Worm (Caenorhabditis elegans) whole organism, late embryonic: ENCODE data around the gene B0222.5.

Experiments used
- Y22D7AL.16 ChIP-seq: sonication (generic microtip); optimal IDR thresholded peaks from 2 replicates; lab custom pipeline; 2016; ENCODE audit warnings: missing genetic modification characterization, missing compliant biosample characterization
- ama-1 ChIP-seq: fragments of 150-350 bp; optimal IDR thresholded peaks from 2 replicates; lab custom pipeline; 2014
- ceh-48 ChIP-seq: sonication (generic microtip); optimal IDR thresholded peaks from 2 replicates; lab custom pipeline; 2016; ENCODE audit warnings: missing genetic modification characterization, inconsistent platforms, missing compliant biosample characterization
- ceh-6 ChIP-seq: fragments of 200-800 bp; sonication (Bioruptor generic); optimal IDR thresholded peaks from 2 replicates; lab custom pipeline; 2018; ENCODE audit warnings: mild to moderate bottlenecking, missing genetic modification characterization, missing compliant biosample characterization
- ceh-9 ChIP-seq: sonication (generic microtip); optimal IDR thresholded peaks from 2 replicates; lab custom pipeline; 2016; ENCODE audit warnings: mild to moderate bottlenecking, missing genetic modification characterization, inconsistent platforms, missing compliant biosample characterization
- elt-2 ChIP-seq: sonication (generic microtip); optimal IDR thresholded peaks from 2 replicates; lab custom pipeline; 2016; ENCODE audit warnings: missing genetic modification reagents, missing genetic modification characterization, missing compliant biosample characterization
- fkh-10 ChIP-seq: fragments of 150-350 bp; optimal IDR thresholded peaks from 2 replicates; lab custom pipeline; 2014; ENCODE audit warnings: missing biosample characterization, missing genetic modification reagents, missing genetic modification characterization
- hlh-8 ChIP-seq: sonication (generic microtip); optimal IDR thresholded peaks from 2 replicates; lab custom pipeline; 2016; ENCODE audit warnings: missing genotype, missing genetic modification characterization, missing compliant biosample characterization
- nfya-1 ChIP-seq: sonication (generic microtip); optimal IDR thresholded peaks from 2 replicates; lab custom pipeline; 2017; ENCODE audit warnings: missing genetic modification characterization, mild to moderate bottlenecking, missing compliant biosample characterization, antibody characterized with exemption, moderate library complexity
- nhr-11 ChIP-seq: fragments of 150-350 bp; optimal IDR thresholded peaks from 2 replicates; lab custom pipeline; 2014; ENCODE audit warnings: missing biosample characterization, missing genetic modification characterization
- nhr-232 ChIP-seq: sonication (generic microtip); optimal IDR thresholded peaks from 2 replicates; lab custom pipeline; 2016; ENCODE audit warnings: missing genetic modification characterization, missing compliant biosample characterization
- pag-3 ChIP-seq: sonication (generic microtip); optimal IDR thresholded peaks from 2 replicates; lab custom pipeline; 2016; ENCODE audit warnings: missing compliant biosample characterization, missing genetic modification characterization, borderline replicate concordance
- sox-4 ChIP-seq: sonication (generic microtip); optimal IDR thresholded peaks from 2 replicates; lab custom pipeline; 2017; ENCODE audit warnings: mild to moderate bottlenecking, missing genetic modification characterization, inconsistent platforms, missing compliant biosample characterization
- unc-86 ChIP-seq: sonication (generic microtip); optimal IDR thresholded peaks from 2 replicates; lab custom pipeline; 2016; ENCODE audit warnings: missing genetic modification characterization, missing compliant biosample characterization

DNA sequence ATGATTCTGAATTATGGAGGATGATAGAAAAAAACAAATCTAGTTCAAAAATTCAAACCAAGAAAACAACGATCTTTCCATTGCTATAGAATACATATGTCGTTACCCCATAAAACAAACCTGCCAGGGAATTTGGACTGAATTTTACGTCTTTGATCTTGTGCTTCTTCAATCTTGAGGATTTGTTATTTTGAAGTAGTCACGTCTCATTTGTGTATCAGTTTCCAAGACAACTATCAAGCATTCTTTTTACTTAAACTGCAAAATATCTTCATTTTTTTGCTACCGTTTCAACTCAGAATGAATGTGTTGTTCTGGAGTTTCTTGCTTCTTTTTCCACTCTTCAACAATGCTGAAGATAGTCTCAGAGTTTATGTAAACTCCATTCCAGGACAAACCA lies 23.9 kb downstream of the B0222.5 start, which contains the start of gene F21C10.19:
- TF ChIP-seq fkh-10 (GFP tag; lab: Kevin White, UChicago) (no peak), nhr-11 (tag; lab: Kevin White, UChicago) (no peak), ceh-9 (no peak), ama-1 (no peak), elt-2 (tag; lab: Kevin White, UChicago) (no peak), hlh-8 (tag; lab: Kevin White, UChicago) (no peak), nhr-232 (tag; lab: Kevin White, UChicago) (no peak), pag-3 (tag; lab: Kevin White, UChicago) (no peak), ceh-48 (tag; lab: Kevin White, UChicago) (no peak), sox-4 (no peak), nfya-1 (tag; lab: Kevin White, UChicago) (no peak), Y22D7AL.16 (no peak), ceh-6 (GFP tag; lab: Kevin White, UChicago) (no peak), unc-86 (no peak)
